Fruit fly (Drosophila melanogaster) whole organism, adult: ENCODE results near the gene CG46439.

Source experiments
- CG11617 ChIP-seq: fragments of 200-800 bp; sonication (Bioruptor generic); optimal IDR thresholded peaks from 2 replicates; lab custom pipeline; 2017; ENCODE audit warnings: mild to moderate bottlenecking, missing biosample characterization, missing genetic modification reagents, missing genetic modification characterization
- CG12768 ChIP-seq: fragments of 200-800 bp; sonication (Bioruptor generic); optimal IDR thresholded peaks from 2 replicates; lab custom pipeline; 2017; ENCODE audit warnings: missing biosample characterization, missing genetic modification characterization, mild to moderate bottlenecking, moderate library complexity, missing genetic modification reagents
- CG14711 ChIP-seq: fragments of 200-800 bp; sonication (Bioruptor generic); optimal IDR thresholded peaks from 2 replicates; lab custom pipeline; 2018; ENCODE audit warnings: missing biosample characterization, mild to moderate bottlenecking, missing genetic modification characterization, moderate library complexity
- CG1620 ChIP-seq: fragments of 200-800 bp; sonication (Bioruptor generic); optimal IDR thresholded peaks from 2 replicates; lab custom pipeline; 2016; ENCODE audit warnings: missing biosample characterization, missing genetic modification characterization
- CG33017 ChIP-seq: fragments of 200-800 bp; sonication (Bioruptor generic); optimal IDR thresholded peaks from 2 replicates; lab custom pipeline; 2018; ENCODE audit warnings: missing biosample characterization, mild to moderate bottlenecking, missing genetic modification characterization, moderate library complexity
- CG5204 ChIP-seq: fragments of 200-800 bp; sonication (Bioruptor generic); optimal IDR thresholded peaks from 2 replicates; lab custom pipeline; 2016; ENCODE audit warnings: missing biosample characterization, missing genetic modification characterization
- CG7045 ChIP-seq: fragments of 200-800 bp; sonication (Bioruptor generic); optimal IDR thresholded peaks from 2 replicates; lab custom pipeline; 2017; ENCODE audit warnings: missing biosample characterization, mild to moderate bottlenecking, missing genetic modification characterization
- CG7101 ChIP-seq: fragments of 200-800 bp; sonication (Bioruptor generic); optimal IDR thresholded peaks from 2 replicates; lab custom pipeline; 2018; ENCODE audit warnings: missing biosample characterization, mild to moderate bottlenecking, missing genetic modification characterization, moderate library complexity
- Clk ChIP-seq: fragments of 200-800 bp; sonication (Bioruptor generic); optimal IDR thresholded peaks from 2 replicates; lab custom pipeline; 2017; ENCODE audit warnings: missing biosample characterization, missing genetic modification characterization
- Crg-1 ChIP-seq: fragments of 200-800 bp; sonication (Bioruptor generic); optimal IDR thresholded peaks from 2 replicates; lab custom pipeline; 2016; ENCODE audit warnings: missing biosample characterization, missing genetic modification characterization
- Hr96 ChIP-seq: fragments of 200-800 bp; sonication (Bioruptor generic); optimal IDR thresholded peaks from 2 replicates; lab custom pipeline; 2016; ENCODE audit warnings: missing biosample characterization, missing genetic modification characterization
- Mnt ChIP-seq: fragments of 200-800 bp; sonication (Bioruptor generic); optimal IDR thresholded peaks from 2 replicates; lab custom pipeline; 2016; ENCODE audit warnings: missing biosample characterization, mild to moderate bottlenecking, missing genetic modification characterization
- bab1 ChIP-seq: fragments of 200-800 bp; sonication (Bioruptor generic); optimal IDR thresholded peaks from 3 replicates; lab custom pipeline; 2019; ENCODE audit warnings: missing biosample characterization, mild to moderate bottlenecking, missing genetic modification characterization, moderate library complexity
- cic ChIP-seq: fragments of 200-800 bp; sonication (Bioruptor generic); optimal IDR thresholded peaks from 2 replicates; lab custom pipeline; 2017; ENCODE audit warnings: missing biosample characterization, mild to moderate bottlenecking, missing genetic modification characterization, moderate library complexity
- cnc ChIP-seq, 2 experiments: fragments of >200 bp; optimal IDR thresholded peaks; 2 replicates each; lab custom pipeline; 2017
- kay ChIP-seq: fragments of 200-800 bp; sonication (Bioruptor generic); peaks from one replicate; lab custom pipeline; 2016; ENCODE audit warnings: missing biosample characterization, missing genetic modification characterization, borderline replicate concordance
- ovo ChIP-seq: fragments of 200-800 bp; sonication (Bioruptor generic); optimal IDR thresholded peaks from 2 replicates; lab custom pipeline; 2016; ENCODE audit warnings: missing biosample characterization, missing genetic modification characterization
- pad ChIP-seq: fragments of 200-800 bp; sonication (Bioruptor generic); optimal IDR thresholded peaks from 3 replicates; lab custom pipeline; 2017; ENCODE audit warnings: missing biosample characterization, missing genetic modification characterization, mild to moderate bottlenecking, moderate library complexity, missing genetic modification reagents
- tj ChIP-seq: fragments of 200-800 bp; sonication (Bioruptor generic); optimal IDR thresholded peaks from 3 replicates; lab custom pipeline; 2017; ENCODE audit warnings: missing biosample characterization, mild to moderate bottlenecking, missing genetic modification characterization, moderate library complexity
- toe ChIP-seq: fragments of 200-800 bp; sonication (Bioruptor generic); optimal IDR thresholded peaks from 2 replicates; lab custom pipeline; 2016; ENCODE audit warnings: missing biosample characterization, missing genetic modification characterization

Gene CG46439

dm6 chr3L:11103773-11104172 lies 7.7 kb upstream of the CG46439 start, which contains the start of gene CG32071:
TSS of gene CG32071 (minus strand) at chr3L:11103873.
- TF ChIP-seq CG14711 (no peak), CG7045 (GFP tag; lab: Kevin White, UChicago) (no peak), pad (GFP tag; lab: Kevin White, UChicago) (no peak), Hr96 (no peak), bab1 (GFP tag; lab: Kevin White, UChicago) (no peak), Crg-1 (GFP tag; lab: Kevin White, UChicago) (no peak), CG1620 (GFP tag; lab: Kevin White, UChicago) (no peak), kay (GFP tag; lab: Kevin White, UChicago) (no peak), Mnt (GFP tag; lab: Kevin White, UChicago) (no peak), toe (GFP tag; lab: Kevin White, UChicago) (no peak), cic (GFP tag; lab: Kevin White, UChicago) (no peak), CG33017 (tag; lab: Kevin White, UChicago) (no peak)

DNA sequence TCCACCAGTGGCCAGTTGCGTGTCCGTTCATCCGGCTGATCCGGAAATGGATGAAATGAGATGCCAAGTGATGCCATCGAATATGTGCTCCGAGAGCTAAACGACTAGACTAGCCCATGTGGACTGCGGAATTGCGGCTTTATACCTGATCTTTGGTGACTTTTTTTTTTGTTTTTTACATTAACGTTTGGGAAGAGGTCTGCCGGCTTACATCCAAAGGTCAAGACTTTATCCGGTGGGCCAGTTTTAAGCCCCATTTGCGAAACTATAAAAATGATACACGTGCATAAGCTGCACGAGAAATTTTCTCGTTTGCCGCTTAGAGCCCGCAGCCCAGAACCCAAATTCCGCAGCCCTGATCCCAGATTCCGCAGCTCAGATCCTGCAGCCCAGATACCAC lies 6.9 kb upstream of the CG46439 start, which contains the start of gene Elo68alpha:
TSS of gene Elo68alpha (minus strand) at position 101 of the 400 bp plus-strand sequence.
- TF ChIP-seq kay (GFP tag; lab: Kevin White, UChicago) (no peak), CG5204 (GFP tag; lab: Kevin White, UChicago) (no peak), cnc (optimal IDR thresholded peaks at IDR 0.05; lab: Kevin White, UChicago) (no peak), bab1 (GFP tag; lab: Kevin White, UChicago) (no peak), Mnt (GFP tag; lab: Kevin White, UChicago) (no peak), Hr96 (no peak), CG7101 (tag; lab: Kevin White, UChicago) (no peak), Clk (GFP tag; lab: Kevin White, UChicago) (no peak)

- TF ChIP-seq kay (GFP tag; lab: Kevin White, UChicago) (peak; percentile 19), CG14711 (no peak)
These were observed 5.6 kb upstream of the CG46439 start, which contains the start of gene Elo68beta for dm6 chr3L:11101598-11101997. TSS of gene Elo68beta (minus strand) at chr3L:11101698.

- peak; percentile 92 for TF ChIP-seq CG7101 (tag; lab: Kevin White, UChicago)
- TF ChIP-seq Clk (GFP tag; lab: Kevin White, UChicago) = peak; percentile 85
- TF ChIP-seq CG33017 (tag; lab: Kevin White, UChicago) = peak; percentile 86
- TF ChIP-seq kay (GFP tag; lab: Kevin White, UChicago) = peak; percentile 97
- TF ChIP-seq CG7045 (GFP tag; lab: Kevin White, UChicago) = peak; percentile 93
- TF ChIP-seq CG5204 (GFP tag; lab: Kevin White, UChicago) = peak; percentile 96
- TF ChIP-seq CG12768 (GFP tag; lab: Kevin White, UChicago) = peak; percentile 96
- TF ChIP-seq Crg-1 (GFP tag; lab: Kevin White, UChicago) = peak; percentile 98
- peak; percentile 71 for TF ChIP-seq cic (GFP tag; lab: Kevin White, UChicago)
- peak; percentile 80 for TF ChIP-seq tj
- TF ChIP-seq CG11617 (GFP tag; lab: Kevin White, UChicago) = peak; percentile 97
- TF ChIP-seq Hr96 = peak; percentile 92
- peak; percentile 96 for TF ChIP-seq CG1620 (GFP tag; lab: Kevin White, UChicago)
- no peak for TF ChIP-seq cnc (optimal IDR thresholded peaks at IDR 0.05; lab: Kevin White, UChicago)
- peak; percentile 89 for TF ChIP-seq Mnt (GFP tag; lab: Kevin White, UChicago)
- TF ChIP-seq pad (GFP tag; lab: Kevin White, UChicago) = peak; percentile 89
- TF ChIP-seq toe (GFP tag; lab: Kevin White, UChicago) = peak; percentile 96
- TF ChIP-seq CG14711 = peak; percentile 88
- peak; percentile 84 for TF ChIP-seq ovo (GFP tag; lab: Kevin White, UChicago)
- peak; percentile 95 for TF ChIP-seq bab1 (GFP tag; lab: Kevin White, UChicago)
These were observed 2.1 kb upstream of the CG46439 start, which contains the start of the genes Irbp18 and APP-BP1 for dm6 chr3L:11097982-11098663. TSS of gene Irbp18 (minus strand) at chr3L:11098186. TSS of gene APP-BP1 (plus strand) at chr3L:11098412.

DNA sequence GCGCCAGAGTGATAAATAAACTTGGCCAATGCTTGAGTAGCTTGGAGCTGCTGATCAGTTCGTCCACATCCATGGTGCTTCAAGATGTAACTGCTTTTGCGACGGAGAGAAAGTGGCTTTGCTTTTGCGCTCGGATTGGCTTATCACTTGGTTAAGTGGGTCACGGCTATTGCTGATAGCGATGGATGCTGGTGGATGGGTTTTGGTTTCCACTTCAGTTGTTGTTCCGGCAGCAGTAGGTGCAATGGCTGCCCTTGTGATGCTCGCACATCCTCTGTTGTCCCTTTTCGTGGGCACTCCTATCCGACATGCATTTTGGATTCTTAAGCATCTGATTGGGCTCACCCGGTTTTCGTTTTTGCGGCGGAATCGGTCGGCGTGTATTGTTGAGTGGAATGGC lies 1.8 kb downstream of the CG46439 start:
- TF ChIP-seq pad (GFP tag; lab: Kevin White, UChicago) = no peak
- no peak for TF ChIP-seq CG7045 (GFP tag; lab: Kevin White, UChicago)
- TF ChIP-seq toe (GFP tag; lab: Kevin White, UChicago) = no peak
- no peak for TF ChIP-seq Clk (GFP tag; lab: Kevin White, UChicago)
- TF ChIP-seq bab1 (GFP tag; lab: Kevin White, UChicago) = no peak
- TF ChIP-seq Mnt (GFP tag; lab: Kevin White, UChicago) = no peak
- no peak for TF ChIP-seq CG1620 (GFP tag; lab: Kevin White, UChicago)
- no peak for TF ChIP-seq CG33017 (tag; lab: Kevin White, UChicago)
- no peak for TF ChIP-seq tj
- no peak for TF ChIP-seq CG7101 (tag; lab: Kevin White, UChicago)
- TF ChIP-seq kay (GFP tag; lab: Kevin White, UChicago) = no peak
- TF ChIP-seq cic (GFP tag; lab: Kevin White, UChicago) = no peak
- no peak for TF ChIP-seq CG14711

DNA sequence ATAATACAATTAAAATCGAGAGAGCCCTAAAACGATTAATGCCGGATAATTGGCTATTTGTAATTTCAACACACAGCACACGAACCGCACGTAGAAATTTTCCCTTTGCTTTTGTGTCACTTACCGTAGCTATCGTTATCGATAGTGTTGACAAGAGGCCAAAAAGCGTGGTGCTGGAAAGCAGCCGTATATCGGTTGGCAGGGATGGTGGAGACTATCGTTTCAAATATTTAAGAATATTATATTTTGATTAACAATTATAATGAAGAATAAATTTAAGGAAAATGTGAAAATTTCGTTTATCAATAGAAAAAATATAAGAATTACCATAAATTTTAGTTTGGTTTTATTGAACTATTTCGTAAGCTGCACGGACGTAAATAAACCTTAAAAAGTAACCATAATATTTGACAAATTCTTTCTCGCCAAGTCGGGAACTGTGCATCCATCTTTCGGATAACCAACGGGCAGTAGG lies 3.0 kb downstream of the CG46439 start, which contains the start of gene JIL-1:
TSS of gene JIL-1 (minus strand) at position 148 of the 475 bp plus-strand sequence.
- peak; percentile 47 for TF ChIP-seq CG14711
- TF ChIP-seq CG11617 (GFP tag; lab: Kevin White, UChicago) = peak; percentile 7
- TF ChIP-seq CG7101 (tag; lab: Kevin White, UChicago) = peak; percentile 82
- peak; percentile 86 for TF ChIP-seq Crg-1 (GFP tag; lab: Kevin White, UChicago)
- TF ChIP-seq tj = no peak
- TF ChIP-seq pad (GFP tag; lab: Kevin White, UChicago) = peak; percentile 75
- no peak for TF ChIP-seq cnc (optimal IDR thresholded peaks at IDR 0.05; lab: Kevin White, UChicago)
- TF ChIP-seq CG5204 (GFP tag; lab: Kevin White, UChicago) = peak; percentile 69
- TF ChIP-seq Hr96 = peak; percentile 73
- no peak for TF ChIP-seq cic (GFP tag; lab: Kevin White, UChicago)
- peak; percentile 67 for TF ChIP-seq Clk (GFP tag; lab: Kevin White, UChicago)
- peak; percentile 57 for TF ChIP-seq ovo (GFP tag; lab: Kevin White, UChicago)
- TF ChIP-seq CG33017 (tag; lab: Kevin White, UChicago) = peak; percentile 66
- peak; percentile 78 for TF ChIP-seq Mnt (GFP tag; lab: Kevin White, UChicago)
- TF ChIP-seq CG12768 (GFP tag; lab: Kevin White, UChicago) = peak; percentile 76
- TF ChIP-seq kay (GFP tag; lab: Kevin White, UChicago) = peak; percentile 90
- peak; percentile 55 for TF ChIP-seq CG7045 (GFP tag; lab: Kevin White, UChicago)
- peak; percentile 75 for TF ChIP-seq toe (GFP tag; lab: Kevin White, UChicago)
- peak; percentile 83 for TF ChIP-seq CG1620 (GFP tag; lab: Kevin White, UChicago)
- TF ChIP-seq bab1 (GFP tag; lab: Kevin White, UChicago) = peak; percentile 80
